Fruit fly (Drosophila melanogaster) whole organism, embryonic: ENCODE results near the gene CG15160.
A peak's percentile ranks its signal among the peaks of the same experiment; 100 is the strongest.

Experiments
- B-H2 ChIP-seq: fragments of 200-800 bp; sonication (Bioruptor generic); optimal IDR thresholded peaks from 2 replicates; lab custom pipeline; 2018; ENCODE audit warnings: missing biosample characterization, mild to moderate bottlenecking, missing genetic modification characterization
- Bgb ChIP-seq: fragments of 200-800 bp; sonication (Bioruptor generic); IDR thresholded peaks from 2 replicates; pipeline ENCODE4 v1.3.6; 2022; ENCODE audit warnings: missing biosample characterization, missing genetic modification characterization; ENCODE audit not compliant: partially characterized antibody
- Bteb2 ChIP-seq: fragments of 200-800 bp; sonication (Bioruptor generic); optimal IDR thresholded peaks from 2 replicates; lab custom pipeline; 2016; ENCODE audit warnings: missing biosample characterization, missing genetic modification characterization
- CG10543 ChIP-seq: fragments of 200-800 bp; sonication (Bioruptor generic); optimal IDR thresholded peaks from 3 replicates; lab custom pipeline; 2017; ENCODE audit warnings: missing biosample characterization, mild to moderate bottlenecking, missing genetic modification characterization, moderate library complexity
- CG10565 ChIP-seq: fragments of 200-800 bp; sonication (Bioruptor generic); optimal IDR thresholded peaks from 3 replicates; lab custom pipeline; 2016; ENCODE audit warnings: missing biosample characterization, mild to moderate bottlenecking, missing genetic modification characterization
- CG11085 ChIP-seq: fragments of 200-800 bp; sonication (Bioruptor generic); IDR thresholded peaks from 2 replicates; pipeline ENCODE4 v1.3.6; 2022; ENCODE audit warnings: missing biosample characterization, missing genetic modification characterization
- CG11504 ChIP-seq: fragments of 200-800 bp; sonication (Bioruptor generic); optimal IDR thresholded peaks from 3 replicates; lab custom pipeline; 2019; ENCODE audit warnings: missing biosample characterization, mild to moderate bottlenecking, missing genetic modification characterization, moderate library complexity
- CG11723 ChIP-seq: fragments of 200-800 bp; sonication (Bioruptor generic); optimal IDR thresholded peaks from 2 replicates; lab custom pipeline; 2017; ENCODE audit warnings: missing biosample characterization, mild to moderate bottlenecking, missing genetic modification characterization
- CG13123 ChIP-seq: fragments of 200-800 bp; sonication (Bioruptor generic); optimal IDR thresholded peaks from 2 replicates; lab custom pipeline; 2016; ENCODE audit warnings: missing biosample characterization, missing genetic modification characterization
- CG1602 ChIP-seq: fragments of 200-800 bp; sonication (Bioruptor generic); optimal IDR thresholded peaks from 3 replicates; lab custom pipeline; 2016; ENCODE audit warnings: missing biosample characterization, missing genetic modification characterization
- CG17328 ChIP-seq: fragments of 200-800 bp; sonication (Bioruptor generic); IDR thresholded peaks from 2 replicates; pipeline ENCODE4 v1.3.6; 2022; ENCODE audit warnings: missing biosample characterization, missing genetic modification characterization
- CG18764 ChIP-seq: fragments of 200-800 bp; sonication (Bioruptor generic); optimal IDR thresholded peaks from 3 replicates; lab custom pipeline; 2016; ENCODE audit warnings: missing biosample characterization, missing genetic modification characterization
- CG2202 ChIP-seq: fragments of 200-800 bp; sonication (Bioruptor generic); optimal IDR thresholded peaks from 2 replicates; lab custom pipeline; 2018; ENCODE audit warnings: missing biosample characterization, mild to moderate bottlenecking, missing genetic modification characterization
- CG2712 ChIP-seq: fragments of 200-800 bp; optimal IDR thresholded peaks from 3 replicates; lab custom pipeline; 2019; ENCODE audit warnings: missing biosample characterization, mild to moderate bottlenecking, missing genetic modification characterization, moderate library complexity
- CG3163 ChIP-seq: fragments of 200-800 bp; sonication (Bioruptor generic); optimal IDR thresholded peaks from 3 replicates; lab custom pipeline; 2016; ENCODE audit warnings: missing biosample characterization, missing genetic modification characterization
- CG33557 ChIP-seq: fragments of 200-800 bp; sonication (Bioruptor generic); optimal IDR thresholded peaks from 2 replicates; lab custom pipeline; 2019; ENCODE audit warnings: missing biosample characterization, mild to moderate bottlenecking, missing genetic modification characterization, moderate library complexity
- CG3995 ChIP-seq: fragments of 200-800 bp; sonication (Bioruptor generic); optimal IDR thresholded peaks from 3 replicates; lab custom pipeline; 2016; ENCODE audit warnings: missing biosample characterization, missing genetic modification characterization
- CG4854 ChIP-seq: fragments of 200-800 bp; sonication (Bioruptor generic); optimal IDR thresholded peaks from 2 replicates; lab custom pipeline; 2016; ENCODE audit warnings: missing biosample characterization, missing genetic modification characterization, inconsistent platforms
- CG5953 ChIP-seq: fragments of 200-800 bp; sonication (Bioruptor generic); IDR thresholded peaks from 2 replicates; pipeline ENCODE4 v1.3.6; 2022; ENCODE audit warnings: missing biosample characterization, missing genetic modification characterization
- CG6689 ChIP-seq: fragments of 200-800 bp; sonication (Bioruptor generic); IDR thresholded peaks from 2 replicates; pipeline ENCODE4 v1.3.6; 2022; ENCODE audit warnings: missing biosample characterization, missing genetic modification characterization
- CG7271 ChIP-seq: fragments of 200-800 bp; sonication (Bioruptor generic); optimal IDR thresholded peaks from 2 replicates; lab custom pipeline; 2018; ENCODE audit warnings: missing biosample characterization, mild to moderate bottlenecking, missing genetic modification characterization, moderate library complexity
- CG7839 ChIP-seq: fragments of 200-800 bp; sonication (Bioruptor generic); optimal IDR thresholded peaks from 3 replicates; lab custom pipeline; 2018; ENCODE audit warnings: missing biosample characterization, mild to moderate bottlenecking, missing genetic modification characterization, moderate library complexity
- D19A ChIP-seq: fragments of 200-800 bp; optimal IDR thresholded peaks from 3 replicates; lab custom pipeline; 2019; ENCODE audit warnings: missing biosample characterization, mild to moderate bottlenecking, missing genetic modification characterization, moderate library complexity
- Dip2 ChIP-seq: fragments of 200-800 bp; sonication (Bioruptor generic); IDR thresholded peaks from 2 replicates; pipeline ENCODE4 v1.3.6; 2022; ENCODE audit warnings: missing biosample characterization, missing genetic modification characterization
- Fer2 ChIP-seq: fragments of 200-800 bp; sonication (Bioruptor generic); optimal IDR thresholded peaks from 2 replicates; lab custom pipeline; 2018; ENCODE audit warnings: missing biosample characterization, mild to moderate bottlenecking, missing genetic modification characterization, moderate library complexity
- Hr51 ChIP-seq, 2 experiments: fragments of 200-800 bp; sonication (Bioruptor generic); optimal IDR thresholded peaks; 2 replicates in 1 of 2; 3 replicates in 1 of 2; lab custom pipeline; 2016 to 2018; ENCODE audit warnings: missing biosample characterization in 2 of 2, missing genetic modification characterization in 2 of 2, mild to moderate bottlenecking in 1 of 2, moderate library complexity in 1 of 2
- Lpt ChIP-seq: fragments of >200 bp; optimal IDR thresholded peaks from 2 replicates; lab custom pipeline; 2018; ENCODE audit warnings: missing biosample characterization, missing genetic modification characterization
- Pdp1 ChIP-seq, 2 experiments: fragments of 200-800 bp; sonication (Bioruptor generic); optimal IDR thresholded peaks; 3 replicates each; lab custom pipeline; 2016; ENCODE audit warnings: missing biosample characterization in 2 of 2, missing genetic modification characterization in 2 of 2, mild to moderate bottlenecking in 1 of 2, moderate library complexity in 1 of 2
- Scr ChIP-seq: fragments of 200-800 bp; sonication (Bioruptor generic); IDR thresholded peaks from 2 replicates; pipeline ENCODE4 v1.3.6; 2022; ENCODE audit warnings: missing biosample characterization, missing genetic modification characterization; ENCODE audit not compliant: partially characterized antibody
- Sry-δ ChIP-seq: fragments of 200-800 bp; sonication (Bioruptor generic); optimal IDR thresholded peaks from 2 replicates; lab custom pipeline; 2016; ENCODE audit warnings: missing biosample characterization, missing genetic modification characterization
- ap ChIP-seq: fragments of 200-800 bp; sonication (Bioruptor generic); IDR thresholded peaks from 2 replicates; pipeline ENCODE4 v1.3.6; 2022; ENCODE audit warnings: missing biosample characterization, missing genetic modification characterization
- ase ChIP-seq: fragments of 200-800 bp; sonication (Bioruptor generic); IDR thresholded peaks from 3 replicates; pipeline ENCODE4 v1.3.6; 2022; ENCODE audit warnings: missing biosample characterization, missing genetic modification characterization
- chif ChIP-seq, 2 experiments: fragments of 200-800 bp; sonication (Bioruptor generic); optimal IDR thresholded peaks; 3 replicates each; lab custom pipeline; 2016; ENCODE audit warnings: missing biosample characterization in 2 of 2, missing genetic modification characterization in 2 of 2
- crc ChIP-seq: fragments of 200-800 bp; sonication (Bioruptor generic); optimal IDR thresholded peaks from 2 replicates; lab custom pipeline; 2016; ENCODE audit warnings: missing biosample characterization, missing genetic modification characterization
- croc ChIP-seq: fragments of 200-800 bp; sonication (Bioruptor generic); conservative IDR thresholded peaks from 3 replicates; pipeline ENCODE4 v1.3.6; 2022; ENCODE audit warnings: missing biosample characterization, missing genetic modification characterization
- dan ChIP-seq: fragments of 200-800 bp; sonication (Bioruptor generic); IDR thresholded peaks from 2 replicates; pipeline ENCODE4 v1.3.6; 2022; ENCODE audit warnings: missing biosample characterization, missing genetic modification characterization
- dati ChIP-seq: fragments of 200-800 bp; sonication (Bioruptor generic); IDR thresholded peaks from 2 replicates; pipeline ENCODE4 v1.3.6; 2022; ENCODE audit warnings: missing biosample characterization, missing genetic modification characterization
- dmrt11E ChIP-seq: fragments of 200-800 bp; sonication (Bioruptor generic); optimal IDR thresholded peaks from 3 replicates; lab custom pipeline; 2018; ENCODE audit warnings: missing biosample characterization, mild to moderate bottlenecking, missing genetic modification characterization, moderate library complexity
- emc ChIP-seq: fragments of 200-800 bp; sonication (Bioruptor generic); optimal IDR thresholded peaks from 2 replicates; lab custom pipeline; 2016; ENCODE audit warnings: missing biosample characterization, missing genetic modification characterization
- ewg ChIP-seq: fragments of 200-800 bp; sonication (Bioruptor generic); optimal IDR thresholded peaks from 3 replicates; lab custom pipeline; 2017; ENCODE audit warnings: mild to moderate bottlenecking, missing biosample characterization, missing genetic modification reagents, missing genetic modification characterization
- fd3F ChIP-seq: fragments of 200-800 bp; sonication (Bioruptor generic); optimal IDR thresholded peaks from 2 replicates; lab custom pipeline; 2018; ENCODE audit warnings: missing biosample characterization, mild to moderate bottlenecking, missing genetic modification characterization, moderate library complexity
- gem ChIP-seq: fragments of 200-800 bp; sonication (Bioruptor generic); optimal IDR thresholded peaks from 2 replicates; lab custom pipeline; 2019; ENCODE audit warnings: missing biosample characterization, mild to moderate bottlenecking, missing genetic modification characterization, moderate library complexity
- gsb-n ChIP-seq: fragments of 200-800 bp; sonication (Bioruptor generic); optimal IDR thresholded peaks from 3 replicates; lab custom pipeline; 2018; ENCODE audit warnings: missing biosample characterization, mild to moderate bottlenecking, missing genetic modification characterization
- lbe ChIP-seq: fragments of 200-800 bp; sonication (Bioruptor generic); optimal IDR thresholded peaks from 2 replicates; lab custom pipeline; 2016; ENCODE audit warnings: missing biosample characterization, mild to moderate bottlenecking, missing genetic modification characterization
- lmd ChIP-seq: fragments of 200-800 bp; sonication (Bioruptor generic); IDR thresholded peaks from 2 replicates; pipeline ENCODE4 v1.3.6; 2022; ENCODE audit warnings: missing biosample characterization, missing genetic modification characterization
- rib ChIP-seq: fragments of 200-800 bp; sonication (Bioruptor generic); IDR thresholded peaks from 2 replicates; pipeline ENCODE4 v1.3.6; 2022; ENCODE audit warnings: missing biosample characterization, missing genetic modification characterization
- row ChIP-seq: fragments of 200-800 bp; sonication (Bioruptor generic); IDR thresholded peaks from 3 replicates; pipeline ENCODE4 v1.3.6; 2022; ENCODE audit warnings: missing biosample characterization, missing genetic modification characterization
- slou ChIP-seq: fragments of 200-800 bp; sonication (Bioruptor generic); optimal IDR thresholded peaks from 3 replicates; lab custom pipeline; 2016; ENCODE audit warnings: missing biosample characterization, missing genetic modification characterization
- tap ChIP-seq: fragments of 200-800 bp; optimal IDR thresholded peaks from 3 replicates; lab custom pipeline; 2019; ENCODE audit warnings: missing biosample characterization, mild to moderate bottlenecking, missing genetic modification characterization, moderate library complexity

CG15160 gene

DNA sequence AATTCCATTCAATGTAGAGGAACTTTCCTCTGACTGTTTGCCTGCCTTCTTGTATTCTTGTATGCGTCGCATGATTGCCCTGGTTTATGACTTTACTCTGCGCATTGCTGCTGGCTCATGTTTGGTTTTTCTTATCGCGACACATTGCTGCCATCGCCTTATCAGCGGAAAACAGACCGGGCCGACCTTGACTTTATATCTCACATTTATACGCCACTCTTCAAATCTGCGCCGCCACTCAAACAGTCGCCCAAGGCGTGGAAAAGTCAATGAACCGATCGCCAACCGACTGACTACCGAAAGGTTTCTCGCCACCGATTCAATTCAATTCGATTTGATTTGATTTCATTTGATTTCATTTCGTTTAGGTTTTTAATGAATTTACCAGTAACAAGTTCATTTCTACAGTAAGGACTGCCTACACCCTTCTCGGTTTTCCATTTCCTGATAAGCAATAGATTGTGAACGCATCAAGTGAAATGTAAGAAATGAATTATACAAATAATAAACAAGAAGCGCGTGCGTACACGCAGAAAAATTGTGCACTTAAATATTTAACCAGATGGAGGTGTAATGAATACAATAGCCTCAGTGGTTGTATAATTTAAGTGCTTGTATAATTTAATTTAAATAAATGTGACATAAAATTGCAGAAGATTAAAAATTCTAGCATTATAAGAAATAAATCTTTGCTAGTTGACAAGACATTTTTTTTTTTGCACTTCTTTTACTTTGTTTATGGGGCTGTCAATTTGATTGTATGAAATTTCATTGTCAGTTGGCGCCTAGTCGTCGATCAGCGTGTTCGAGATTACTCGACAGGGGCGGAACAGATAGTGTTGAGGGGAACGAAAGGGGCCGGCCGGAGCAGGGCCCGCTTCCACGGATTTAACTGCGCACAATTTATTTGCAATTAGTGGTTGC, 24.2 kb upstream of the CG15160 start (continued):
- TF ChIP-seq gsb-n (tag; lab: Kevin White, UChicago) (peak; percentile 5), CG1602 (GFP tag; lab: Kevin White, UChicago) (no peak), crc (GFP tag; lab: Kevin White, UChicago) (no peak), row (peak; percentile 73), emc (no peak), CG7839 (tag; lab: Kevin White, UChicago) (peak; percentile 29), CG4854 (no peak), Pdp1 (GFP tag; optimal IDR thresholded peaks at IDR 0.05; lab: Kevin White, UChicago) (peak in 1 of 2 experiments; percentile 33), gem (tag; lab: Kevin White, UChicago) (peak; percentile 73), croc (GFP tag; lab: Robert Waterston, UW) (no peak), dan (GFP tag; lab: Robert Waterston, UW) (no peak), CG17328 (GFP tag; lab: Robert Waterston, UW) (no peak), B-H2 (GFP tag; lab: Kevin White, UChicago) (no peak), CG3995 (GFP tag; lab: Kevin White, UChicago) (no peak), Fer2 (no peak), D19A (peak; percentile 35), CG2712 (tag; lab: Kevin White, UChicago) (peak; percentile 57), Hr51 (GFP tag; optimal IDR thresholded peaks at IDR 0.05; lab: Kevin White, UChicago) (peak in 1 of 2 experiments; percentile 14), CG11723 (no peak), Sry-δ (GFP tag; lab: Kevin White, UChicago) (no peak), slou (GFP tag; lab: Kevin White, UChicago) (no peak), lmd (GFP tag; lab: Robert Waterston, UW) (peak; percentile 30; the same call in 1 of the 2 replicates), CG11085 (GFP tag; lab: Robert Waterston, UW) (no peak), ap (GFP tag; lab: Robert Waterston, UW) (no peak), CG3163 (GFP tag; lab: Kevin White, UChicago) (no peak), CG7271 (tag; lab: Kevin White, UChicago) (no peak), CG18764 (GFP tag; lab: Kevin White, UChicago) (peak; percentile 18), CG2202 (tag; lab: Kevin White, UChicago) (no peak), lbe (GFP tag; lab: Kevin White, UChicago) (no peak), dati (GFP tag; lab: Robert Waterston, UW) (no peak)

DNA sequence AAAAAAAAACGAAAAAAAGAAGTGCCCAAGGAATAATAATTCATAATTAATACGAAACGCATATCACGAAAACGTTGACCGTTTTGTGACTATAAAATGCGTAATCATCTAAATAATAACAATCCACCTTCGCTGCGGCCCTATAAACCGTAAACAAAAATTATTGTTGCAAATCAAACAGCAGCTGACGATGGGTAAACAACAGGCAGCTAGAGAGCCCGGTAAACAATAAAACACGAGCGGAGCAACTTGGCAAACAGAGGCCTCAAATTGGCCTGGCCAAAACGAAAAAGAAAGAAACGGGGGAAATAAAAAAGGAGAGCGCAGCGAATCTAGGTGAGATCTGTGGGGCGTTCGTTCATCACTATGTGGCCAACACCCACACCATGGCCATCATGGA, 23.1 kb upstream of the CG15160 start:
- TF ChIP-seq ewg (no peak), Bteb2 (peak; percentile 49), chif (GFP tag; optimal IDR thresholded peaks at IDR 0.05; lab: Kevin White, UChicago) (peak in 1 of 2 experiments; percentile 30), CG5953 (GFP tag; lab: Robert Waterston, UW) (no peak), ase (GFP tag; lab: Robert Waterston, UW) (no peak), Bgb (GFP tag; lab: Robert Waterston, UW) (no peak), dmrt11E (tag; lab: Kevin White, UChicago) (no peak), CG33557 (GFP tag; lab: Kevin White, UChicago) (no peak), CG6689 (GFP tag; lab: Robert Waterston, UW) (no peak), CG10543 (GFP tag; lab: Kevin White, UChicago) (peak; percentile 62), Lpt (GFP tag; lab: Kevin White, UChicago) (no peak), rib (GFP tag; lab: Robert Waterston, UW) (peak; percentile 23; the same call in 1 of the 2 replicates), gsb-n (tag; lab: Kevin White, UChicago) (no peak), CG10565 (GFP tag; lab: Kevin White, UChicago) (no peak), Scr (GFP tag; lab: Robert Waterston, UW) (no peak), tap (tag; lab: Kevin White, UChicago) (no peak), CG11504 (peak; percentile 5), Dip2 (GFP tag; lab: Robert Waterston, UW) (no peak), CG13123 (GFP tag; lab: Kevin White, UChicago) (peak; percentile 6), fd3F (peak; percentile 38)
